Fruit fly (Drosophila melanogaster) whole organism, embryonic: ENCODE measurements around the gene CG10345.

Source experiments
- Abd-B ChIP-seq: fragments of 200-800 bp; sonication (Bioruptor generic); optimal IDR thresholded peaks from 2 replicates; lab custom pipeline; 2018; ENCODE audit warnings: missing biosample characterization, mild to moderate bottlenecking, missing genetic modification characterization, moderate library complexity
- Atf6 ChIP-seq: fragments of 200-800 bp; sonication (Bioruptor generic); IDR thresholded peaks from 2 replicates; pipeline ENCODE4 v1.3.6; 2022; ENCODE audit warnings: missing biosample characterization, missing genetic modification characterization
- CG10366 ChIP-seq: fragments of 200-800 bp; sonication (Bioruptor generic); IDR thresholded peaks from 2 replicates; pipeline ENCODE4 v1.3.6; 2022; ENCODE audit warnings: missing biosample characterization, missing genetic modification characterization
- CG11093 ChIP-seq: fragments of 200-800 bp; sonication (Bioruptor generic); IDR thresholded peaks from 3 replicates; pipeline ENCODE4 v1.3.6; 2022; ENCODE audit warnings: missing biosample characterization, missing genetic modification characterization
- CG11456 ChIP-seq: fragments of 200-800 bp; sonication (Bioruptor generic); IDR thresholded peaks from 3 replicates; pipeline ENCODE4 v1.3.6; 2022; ENCODE audit warnings: missing biosample characterization, missing genetic modification characterization
- CG11504 ChIP-seq: fragments of 200-800 bp; sonication (Bioruptor generic); optimal IDR thresholded peaks from 3 replicates; lab custom pipeline; 2019; ENCODE audit warnings: missing biosample characterization, mild to moderate bottlenecking, missing genetic modification characterization, moderate library complexity
- CG12659 ChIP-seq: fragments of 200-800 bp; sonication (Bioruptor generic); optimal IDR thresholded peaks from 3 replicates; lab custom pipeline; 2017; ENCODE audit warnings: mild to moderate bottlenecking, missing biosample characterization, missing genetic modification reagents, missing genetic modification characterization
- CG14441 ChIP-seq: fragments of 200-800 bp; sonication (Bioruptor generic); IDR thresholded peaks from 2 replicates; pipeline ENCODE4 v1.3.6; 2022; ENCODE audit warnings: missing biosample characterization, missing genetic modification characterization
- CG15269 ChIP-seq: fragments of 200-800 bp; sonication (Bioruptor generic); optimal IDR thresholded peaks from 2 replicates; lab custom pipeline; 2018; ENCODE audit warnings: missing biosample characterization, mild to moderate bottlenecking, missing genetic modification characterization, moderate library complexity
- CG18764 ChIP-seq: fragments of 200-800 bp; sonication (Bioruptor generic); optimal IDR thresholded peaks from 3 replicates; lab custom pipeline; 2016; ENCODE audit warnings: missing biosample characterization, missing genetic modification characterization
- CG32772 ChIP-seq: fragments of 200-800 bp; sonication (Bioruptor generic); IDR thresholded peaks from 2 replicates; pipeline ENCODE4 v1.3.6; 2022; ENCODE audit warnings: missing biosample characterization, missing genetic modification characterization
- CG43689 ChIP-seq: fragments of 200-800 bp; sonication (Bioruptor generic); IDR thresholded peaks from 2 replicates; pipeline ENCODE4 v1.3.6; 2022; ENCODE audit warnings: missing biosample characterization, missing genetic modification characterization
- CG5953 ChIP-seq: fragments of 200-800 bp; sonication (Bioruptor generic); IDR thresholded peaks from 2 replicates; pipeline ENCODE4 v1.3.6; 2022; ENCODE audit warnings: missing biosample characterization, missing genetic modification characterization
- CG6854 ChIP-seq: fragments of 200-800 bp; sonication (Bioruptor generic); optimal IDR thresholded peaks from 3 replicates; lab custom pipeline; 2017; ENCODE audit warnings: missing biosample characterization, mild to moderate bottlenecking, missing genetic modification characterization
- CG7271 ChIP-seq: fragments of 200-800 bp; sonication (Bioruptor generic); optimal IDR thresholded peaks from 2 replicates; lab custom pipeline; 2018; ENCODE audit warnings: missing biosample characterization, mild to moderate bottlenecking, missing genetic modification characterization, moderate library complexity
- CG7786 ChIP-seq: fragments of 200-800 bp; sonication (Bioruptor generic); optimal IDR thresholded peaks from 2 replicates; lab custom pipeline; 2016; ENCODE audit warnings: missing biosample characterization, missing genetic modification characterization
- CG8290 ChIP-seq, 3 experiments: fragments of 200-800 bp; sonication (Bioruptor generic); optimal IDR thresholded peaks; 2 replicates each; lab custom pipeline; 2016 to 2019; ENCODE audit warnings: missing biosample characterization in 3 of 3, missing genetic modification characterization in 3 of 3, mild to moderate bottlenecking in 2 of 3, moderate library complexity in 1 of 3
- CrebB ChIP-seq: fragments of 200-800 bp; sonication (Bioruptor generic); optimal IDR thresholded peaks from 3 replicates; lab custom pipeline; 2018; ENCODE audit warnings: missing biosample characterization, mild to moderate bottlenecking, missing genetic modification characterization
- ERR ChIP-seq: fragments of 200-800 bp; sonication (Bioruptor generic); optimal IDR thresholded peaks from 2 replicates; lab custom pipeline; 2016; ENCODE audit warnings: missing biosample characterization, missing genetic modification characterization
- Ets65A ChIP-seq: fragments of 200-800 bp; sonication (Bioruptor generic); peaks from one replicate; lab custom pipeline; 2016; ENCODE audit warnings: missing biosample characterization, missing genetic modification characterization
- H2.0 ChIP-seq: fragments of 200-800 bp; sonication (Bioruptor generic); IDR thresholded peaks from 2 replicates; pipeline ENCODE4 v1.3.6; 2022; ENCODE audit warnings: missing biosample characterization, missing genetic modification characterization
- Hey ChIP-seq: fragments of 200-800 bp; sonication (Bioruptor generic); optimal IDR thresholded peaks from 3 replicates; lab custom pipeline; 2018; ENCODE audit warnings: missing biosample characterization, mild to moderate bottlenecking, missing genetic modification characterization
- Jarid2 ChIP-seq: fragments of 200-800 bp; sonication (Bioruptor generic); optimal IDR thresholded peaks from 3 replicates; lab custom pipeline; 2017; ENCODE audit warnings: mild to moderate bottlenecking, missing biosample characterization, missing genetic modification reagents, missing genetic modification characterization
- MTF-1 ChIP-seq: fragments of 200-800 bp; sonication (Bioruptor generic); optimal IDR thresholded peaks from 2 replicates; lab custom pipeline; 2018; ENCODE audit warnings: missing biosample characterization, mild to moderate bottlenecking, missing genetic modification characterization, borderline replicate concordance
- Max ChIP-seq: fragments of 200-800 bp; sonication (Bioruptor generic); optimal IDR thresholded peaks from 2 replicates; lab custom pipeline; 2016; ENCODE audit warnings: missing biosample characterization, mild to moderate bottlenecking, missing genetic modification characterization
- Med ChIP-seq: fragments of 200-800 bp; sonication (Bioruptor generic); peaks from one replicate; lab custom pipeline; 2016; ENCODE audit warnings: missing biosample characterization, missing genetic modification characterization, mild to moderate bottlenecking, inconsistent platforms, moderate library complexity
- Rfx ChIP-seq: fragments of 200-800 bp; sonication (Bioruptor generic); IDR thresholded peaks from 2 replicates; pipeline ENCODE4 v1.3.6; 2022; ENCODE audit warnings: missing biosample characterization, missing genetic modification characterization
- Sox100B ChIP-seq: fragments of 200-800 bp; sonication (Bioruptor generic); optimal IDR thresholded peaks from 3 replicates; lab custom pipeline; 2018; ENCODE audit warnings: missing biosample characterization, mild to moderate bottlenecking, missing genetic modification characterization
- ase ChIP-seq: fragments of 200-800 bp; sonication (Bioruptor generic); IDR thresholded peaks from 3 replicates; pipeline ENCODE4 v1.3.6; 2022; ENCODE audit warnings: missing biosample characterization, missing genetic modification characterization
- btn ChIP-seq: fragments of 200-800 bp; sonication (Bioruptor generic); optimal IDR thresholded peaks from 2 replicates; lab custom pipeline; 2016; ENCODE audit warnings: missing biosample characterization, missing genetic modification characterization
- chinmo ChIP-seq: fragments of 200-800 bp; sonication (Bioruptor generic); IDR thresholded peaks from 4 replicates; pipeline ENCODE4 v1.3.6; 2022; ENCODE audit warnings: missing biosample characterization, missing genetic modification characterization; ENCODE audit not compliant: partially characterized antibody
- chm ChIP-seq: fragments of 200-800 bp; sonication (Bioruptor generic); IDR thresholded peaks from 2 replicates; pipeline ENCODE4 v1.3.6; 2022; ENCODE audit warnings: missing biosample characterization, missing genetic modification characterization
- crol ChIP-seq: fragments of 200-800 bp; sonication (Bioruptor generic); IDR thresholded peaks from 2 replicates; pipeline ENCODE4 v1.3.6; 2022; ENCODE audit warnings: missing biosample characterization, missing genetic modification characterization
- da ChIP-seq: fragments of 200-800 bp; sonication (Bioruptor generic); optimal IDR thresholded peaks from 2 replicates; lab custom pipeline; 2016; ENCODE audit warnings: missing biosample characterization, missing genetic modification characterization
- disco-r ChIP-seq: fragments of 200-800 bp; sonication (Bioruptor generic); optimal IDR thresholded peaks from 2 replicates; lab custom pipeline; 2016; ENCODE audit warnings: missing biosample characterization, missing genetic modification characterization
- dysf ChIP-seq: fragments of 200-800 bp; sonication (Bioruptor generic); IDR thresholded peaks from 3 replicates; pipeline ENCODE4 v1.3.6; 2022; ENCODE audit warnings: missing biosample characterization, missing genetic modification characterization
- eve ChIP-seq, 2 experiments: fragments of >200 bp; optimal IDR thresholded peaks; 2 replicates each; lab custom pipeline; 2017; ENCODE audit warnings: missing biosample characterization in 2 of 2, missing genetic modification characterization in 2 of 2
- grau ChIP-seq: fragments of 200-800 bp; optimal IDR thresholded peaks from 3 replicates; lab custom pipeline; 2019; ENCODE audit warnings: missing biosample characterization, mild to moderate bottlenecking, missing genetic modification characterization, moderate library complexity
- gsb ChIP-seq: fragments of 200-800 bp; sonication (Bioruptor generic); IDR thresholded peaks from 2 replicates; pipeline ENCODE4 v1.3.6; 2022; ENCODE audit warnings: missing biosample characterization, missing genetic modification characterization
- ind ChIP-seq: fragments of 200-800 bp; sonication (Bioruptor generic); optimal IDR thresholded peaks from 3 replicates; lab custom pipeline; 2016; ENCODE audit warnings: missing biosample characterization, missing genetic modification characterization
- mirr ChIP-seq: fragments of 200-800 bp; sonication (Bioruptor generic); optimal IDR thresholded peaks from 3 replicates; lab custom pipeline; 2018; ENCODE audit warnings: missing biosample characterization, mild to moderate bottlenecking, missing genetic modification characterization
- nom ChIP-seq: fragments of 200-800 bp; sonication (Bioruptor generic); optimal IDR thresholded peaks from 2 replicates; lab custom pipeline; 2017; ENCODE audit warnings: missing biosample characterization, missing genetic modification characterization, mild to moderate bottlenecking, moderate library complexity, missing genetic modification reagents
- sens ChIP-seq: fragments of 200-800 bp; sonication (Bioruptor generic); peaks from one replicate; lab custom pipeline; 2016; ENCODE audit warnings: missing biosample characterization, missing genetic modification characterization
- sim ChIP-seq: fragments of 200-800 bp; sonication (Bioruptor generic); IDR thresholded peaks from 2 replicates; pipeline ENCODE4 v1.3.6; 2022; ENCODE audit warnings: missing biosample characterization, missing genetic modification characterization
- stc ChIP-seq: fragments of 200-800 bp; sonication (Bioruptor generic); IDR thresholded peaks from 2 replicates; pipeline ENCODE4 v1.3.6; 2022; ENCODE audit warnings: missing biosample characterization, missing genetic modification characterization
- ttk ChIP-seq: fragments of 200-800 bp; sonication (Bioruptor generic); IDR thresholded peaks from 2 replicates; pipeline ENCODE4 v2.1.2; 2022; ENCODE audit warnings: missing biosample characterization, missing genetic modification characterization
- tx ChIP-seq: fragments of 200-800 bp; sonication (Bioruptor generic); optimal IDR thresholded peaks from 2 replicates; lab custom pipeline; 2016; ENCODE audit warnings: missing biosample characterization, missing genetic modification characterization

Gene CG10345

dm6 chr3R:16569338-16569737 lies 35.3 kb downstream of the CG10345 start (continued):
- no peak for TF ChIP-seq da
- TF ChIP-seq btn (GFP tag; lab: Kevin White, UChicago) = no peak
- no peak for TF ChIP-seq CG5953 (GFP tag; lab: Robert Waterston, UW)
- no peak for TF ChIP-seq chinmo (GFP tag; lab: Robert Waterston, UW)
- TF ChIP-seq mirr (GFP tag; lab: Kevin White, UChicago) = no peak
- no peak for TF ChIP-seq sim (GFP tag; lab: Robert Waterston, UW)
- TF ChIP-seq CG43689 (GFP tag; lab: Robert Waterston, UW) = no peak
- TF ChIP-seq grau (tag; lab: Kevin White, UChicago) = no peak
- no peak for TF ChIP-seq stc (GFP tag; lab: Robert Waterston, UW)
- TF ChIP-seq CG11456 = no peak
- TF ChIP-seq CG7271 (tag; lab: Kevin White, UChicago) = no peak
- no peak for TF ChIP-seq gsb (GFP tag; lab: Robert Waterston, UW)
- no peak for TF ChIP-seq Sox100B (GFP tag; lab: Kevin White, UChicago)
- TF ChIP-seq disco-r (GFP tag; lab: Kevin White, UChicago) = no peak
- no peak for TF ChIP-seq tx
- TF ChIP-seq CG6854 = no peak
- TF ChIP-seq, all 482 proteins: peak for 8

- TF ChIP-seq Hey (tag; lab: Kevin White, UChicago) (peak; percentile 95), btn (GFP tag; lab: Kevin White, UChicago) (no peak)
Observed at dm6 chr3R:16564775-16565174, 39.9 kb downstream of the CG10345 start.

dm6 chr3R:16558623-16559155 lies 46.0 kb downstream of the CG10345 start:
- TF ChIP-seq dysf (GFP tag; lab: Robert Waterston, UW) (peak; percentile 51; the same call in 1 of the 3 replicates), crol (GFP tag; lab: Robert Waterston, UW) (peak; percentile 60; the same call in 1 of the 2 replicates), CG7786 (no peak), CG8290 (GFP tag; optimal IDR thresholded peaks at IDR 0.05; lab: Kevin White, UChicago) (no peak), CG8290 (tag; optimal IDR thresholded peaks at IDR 0.05; lab: Kevin White, UChicago) (peak in 1 of 2 experiments; percentile 58), Atf6 (peak; percentile 16; the same call in 1 of the 2 replicates), ERR (no peak), Jarid2 (GFP tag; lab: Kevin White, UChicago) (no peak), Max (GFP tag; lab: Kevin White, UChicago) (no peak), CG12659 (GFP tag; lab: Kevin White, UChicago) (peak; percentile 17), CrebB (no peak), ase (GFP tag; lab: Robert Waterston, UW) (0 out of 3 replicates have a peak, but pooled peaks have one; percentile 25), CG32772 (GFP tag; lab: Robert Waterston, UW) (0 out of 2 replicates have a peak, but pooled peaks have one; percentile 36), eve (GFP tag; optimal IDR thresholded peaks at IDR 0.05; lab: Kevin White, UChicago) (no peak), CG5953 (GFP tag; lab: Robert Waterston, UW) (no peak), CG11093 (GFP tag; lab: Robert Waterston, UW) (peak; percentile 36; the same call in 1 of the 3 replicates), Rfx (GFP tag; lab: Robert Waterston, UW) (peak; percentile 67), CG18764 (GFP tag; lab: Kevin White, UChicago) (no peak), ind (GFP tag; lab: Kevin White, UChicago) (peak; percentile 12), CG15269 (tag; lab: Kevin White, UChicago) (peak; percentile 27), CG11504 (tag; lab: Kevin White, UChicago) (peak; percentile 39), CG10366 (GFP tag; lab: Robert Waterston, UW) (peak; percentile 39; the same call in 1 of the 2 replicates), ttk (GFP tag; lab: Robert Waterston, UW) (0 out of 2 replicates have a peak, but pooled peaks have one; percentile 11), H2.0 (GFP tag; lab: Robert Waterston, UW) (0 out of 2 replicates have a peak, but pooled peaks have one; percentile 43), CG14441 (GFP tag; lab: Robert Waterston, UW) (peak; percentile 67), Ets65A (peak; percentile 34), chm (GFP tag; lab: Robert Waterston, UW) (peak; percentile 47), sens (peak; percentile 40), nom (GFP tag; lab: Kevin White, UChicago) (no peak), chinmo (GFP tag; lab: Robert Waterston, UW) (0 out of 4 replicates have a peak, but pooled peaks have one; percentile 43), Abd-B (peak; percentile 11), MTF-1 (GFP tag; lab: Kevin White, UChicago) (peak; percentile 43), Med (GFP tag; lab: Kevin White, UChicago) (peak; percentile 55)
